Fruit fly (Drosophila melanogaster) whole organism, embryonic: Measurements from ENCODE around the gene CG17207.
A peak's percentile ranks its signal among the peaks of the same experiment; 100 is the strongest.

Experiments used
- ATbp ChIP-seq: fragments of 200-800 bp; sonication (Bioruptor generic); optimal IDR thresholded peaks from 2 replicates; lab custom pipeline; 2017; ENCODE audit warnings: missing biosample characterization, mild to moderate bottlenecking, missing genetic modification characterization, missing genetic modification reagents
- Abd-B ChIP-seq: fragments of 200-800 bp; sonication (Bioruptor generic); optimal IDR thresholded peaks from 2 replicates; lab custom pipeline; 2018; ENCODE audit warnings: missing biosample characterization, mild to moderate bottlenecking, missing genetic modification characterization, moderate library complexity
- CG10147 ChIP-seq: fragments of 200-800 bp; sonication (Bioruptor generic); optimal IDR thresholded peaks from 2 replicates; lab custom pipeline; 2019; ENCODE audit warnings: missing biosample characterization, mild to moderate bottlenecking, missing genetic modification characterization, moderate library complexity
- CG1024 ChIP-seq: fragments of 200-800 bp; sonication (Bioruptor generic); IDR thresholded peaks from 2 replicates; pipeline ENCODE4 v1.3.6; 2022; ENCODE audit warnings: missing biosample characterization, missing genetic modification characterization
- CG10654 ChIP-seq: fragments of 200-800 bp; sonication (Bioruptor generic); optimal IDR thresholded peaks from 2 replicates; lab custom pipeline; 2016; ENCODE audit warnings: missing biosample characterization, missing genetic modification characterization
- CG1233 ChIP-seq: fragments of 200-800 bp; sonication (Bioruptor generic); optimal IDR thresholded peaks from 4 replicates; lab custom pipeline; 2018; ENCODE audit warnings: missing biosample characterization, mild to moderate bottlenecking, missing genetic modification characterization
- CG14860 ChIP-seq: fragments of 200-800 bp; sonication (Bioruptor generic); IDR thresholded peaks from 3 replicates; pipeline ENCODE4 v1.3.6; 2022; ENCODE audit warnings: missing biosample characterization, missing genetic modification characterization; ENCODE audit not compliant: partially characterized antibody
- CG17186 ChIP-seq: fragments of 200-800 bp; sonication (Bioruptor generic); optimal IDR thresholded peaks from 3 replicates; lab custom pipeline; 2017; ENCODE audit warnings: missing biosample characterization, missing genetic modification reagents, missing genetic modification characterization
- CG17361 ChIP-seq: fragments of 200-800 bp; sonication (Bioruptor generic); IDR thresholded peaks from 3 replicates; pipeline ENCODE4 v1.3.6; 2022; ENCODE audit warnings: missing biosample characterization, missing genetic modification characterization
- CG17385 ChIP-seq: fragments of 200-800 bp; sonication (Bioruptor generic); optimal IDR thresholded peaks from 3 replicates; lab custom pipeline; 2018; ENCODE audit warnings: missing biosample characterization, mild to moderate bottlenecking, missing genetic modification characterization
- CG33213 ChIP-seq: fragments of 200-800 bp; sonication (Bioruptor generic); optimal IDR thresholded peaks from 3 replicates; lab custom pipeline; 2016; ENCODE audit warnings: missing biosample characterization, missing genetic modification characterization
- CG3407 ChIP-seq: fragments of 200-800 bp; sonication (Bioruptor generic); optimal IDR thresholded peaks from 2 replicates; lab custom pipeline; 2018; ENCODE audit warnings: missing biosample characterization, mild to moderate bottlenecking, missing genetic modification characterization
- CG4424 ChIP-seq: fragments of 200-800 bp; sonication (Bioruptor generic); optimal IDR thresholded peaks from 3 replicates; lab custom pipeline; 2016; ENCODE audit warnings: missing biosample characterization, missing genetic modification characterization
- CG4854 ChIP-seq: fragments of 200-800 bp; sonication (Bioruptor generic); optimal IDR thresholded peaks from 2 replicates; lab custom pipeline; 2016; ENCODE audit warnings: missing biosample characterization, missing genetic modification characterization, inconsistent platforms
- CG5953 ChIP-seq: fragments of 200-800 bp; sonication (Bioruptor generic); IDR thresholded peaks from 2 replicates; pipeline ENCODE4 v1.3.6; 2022; ENCODE audit warnings: missing biosample characterization, missing genetic modification characterization
- CG6689 ChIP-seq: fragments of 200-800 bp; sonication (Bioruptor generic); IDR thresholded peaks from 2 replicates; pipeline ENCODE4 v1.3.6; 2022; ENCODE audit warnings: missing biosample characterization, missing genetic modification characterization
- CG8089 ChIP-seq: fragments of 200-800 bp; sonication (Bioruptor generic); optimal IDR thresholded peaks from 3 replicates; lab custom pipeline; 2016; ENCODE audit warnings: missing biosample characterization, missing genetic modification characterization
- CTCF ChIP-seq: fragments of 200-800 bp; sonication (Bioruptor generic); optimal IDR thresholded peaks from 2 replicates; lab custom pipeline; 2017; ENCODE audit warnings: missing biosample characterization, mild to moderate bottlenecking, missing genetic modification characterization, moderate library complexity
- CkIIα-i1 ChIP-seq: fragments of 200-800 bp; sonication (Bioruptor generic); IDR thresholded peaks from 2 replicates; pipeline ENCODE4 v1.3.6; 2022; ENCODE audit warnings: missing biosample characterization, missing genetic modification characterization
- D19A ChIP-seq: fragments of 200-800 bp; optimal IDR thresholded peaks from 3 replicates; lab custom pipeline; 2019; ENCODE audit warnings: missing biosample characterization, mild to moderate bottlenecking, missing genetic modification characterization, moderate library complexity
- Dp ChIP-seq: fragments of 200-800 bp; sonication (Bioruptor generic); optimal IDR thresholded peaks from 2 replicates; lab custom pipeline; 2018; ENCODE audit warnings: missing biosample characterization, mild to moderate bottlenecking, missing genetic modification characterization, moderate library complexity
- Drgx ChIP-seq: fragments of 200-800 bp; sonication (Bioruptor generic); IDR thresholded peaks from 2 replicates; pipeline ENCODE4 v1.3.6; 2022; ENCODE audit warnings: missing biosample characterization, missing genetic modification characterization
- Gug ChIP-seq: fragments of 200-800 bp; sonication (Bioruptor generic); IDR thresholded peaks from 4 replicates; pipeline ENCODE4 v1.3.6; 2022; ENCODE audit warnings: missing biosample characterization, missing genetic modification characterization
- MTF-1 ChIP-seq: fragments of 200-800 bp; sonication (Bioruptor generic); optimal IDR thresholded peaks from 2 replicates; lab custom pipeline; 2018; ENCODE audit warnings: missing biosample characterization, mild to moderate bottlenecking, missing genetic modification characterization, borderline replicate concordance
- Oli ChIP-seq: fragments of 200-800 bp; sonication (Bioruptor generic); optimal IDR thresholded peaks from 2 replicates; lab custom pipeline; 2018; ENCODE audit warnings: missing biosample characterization, mild to moderate bottlenecking, missing genetic modification characterization, moderate library complexity
- TFAM ChIP-seq: fragments of 200-800 bp; sonication (Bioruptor generic); optimal IDR thresholded peaks from 2 replicates; lab custom pipeline; 2017; ENCODE audit warnings: missing biosample characterization, missing genetic modification characterization, inconsistent platforms
- bsh ChIP-seq, 2 experiments: fragments of 200-800 bp; sonication (Bioruptor generic); optimal IDR thresholded peaks; 2 replicates each; lab custom pipeline; 2017 to 2018; ENCODE audit warnings: mild to moderate bottlenecking in 2 of 2, missing biosample characterization in 2 of 2, missing genetic modification characterization in 2 of 2, moderate library complexity in 1 of 2
- chinmo ChIP-seq: fragments of 200-800 bp; sonication (Bioruptor generic); IDR thresholded peaks from 4 replicates; pipeline ENCODE4 v1.3.6; 2022; ENCODE audit warnings: missing biosample characterization, missing genetic modification characterization; ENCODE audit not compliant: partially characterized antibody
- ci ChIP-seq: fragments of 200-800 bp; sonication (Bioruptor generic); IDR thresholded peaks from 3 replicates; pipeline ENCODE4 v1.3.6; 2022; ENCODE audit warnings: missing biosample characterization, missing genetic modification characterization
- crp ChIP-seq, 2 experiments: fragments of 200-800 bp; sonication (Bioruptor generic); optimal IDR thresholded peaks; 2 replicates in 1 of 2; 3 replicates in 1 of 2; lab custom pipeline; 2017; ENCODE audit warnings: missing biosample characterization in 2 of 2, missing genetic modification characterization in 2 of 2, mild to moderate bottlenecking in 1 of 2, moderate library complexity in 1 of 2
- disco-r ChIP-seq: fragments of 200-800 bp; sonication (Bioruptor generic); optimal IDR thresholded peaks from 2 replicates; lab custom pipeline; 2016; ENCODE audit warnings: missing biosample characterization, missing genetic modification characterization
- grn ChIP-seq: fragments of 200-800 bp; sonication (Bioruptor generic); optimal IDR thresholded peaks from 3 replicates; lab custom pipeline; 2017; ENCODE audit warnings: missing biosample characterization, missing genetic modification characterization
- inv ChIP-seq: fragments of 200-800 bp; sonication (Bioruptor generic); IDR thresholded peaks from 2 replicates; pipeline ENCODE4 v1.3.6; 2022; ENCODE audit warnings: missing biosample characterization, missing genetic modification characterization; ENCODE audit not compliant: partially characterized antibody
- ken ChIP-seq: fragments of 200-800 bp; sonication (Bioruptor generic); IDR thresholded peaks from 3 replicates; pipeline ENCODE4 v1.3.6; 2022; ENCODE audit warnings: missing biosample characterization, missing genetic modification characterization
- lbe ChIP-seq: fragments of 200-800 bp; sonication (Bioruptor generic); optimal IDR thresholded peaks from 2 replicates; lab custom pipeline; 2016; ENCODE audit warnings: missing biosample characterization, mild to moderate bottlenecking, missing genetic modification characterization
- lola ChIP-seq, 3 experiments: fragments of >200 bp in 2 of 3; fragments of 200-800 bp in 1 of 3; sonication (Bioruptor generic) in 1 of 3; optimal IDR thresholded peaks; 2 replicates each; lab custom pipeline; 2017 to 2019; ENCODE audit warnings: missing biosample characterization in 3 of 3, missing genetic modification characterization in 3 of 3, mild to moderate bottlenecking in 1 of 3, moderate library complexity in 1 of 3
- maf-S ChIP-seq: fragments of 200-800 bp; sonication (Bioruptor generic); optimal IDR thresholded peaks from 2 replicates; lab custom pipeline; 2016; ENCODE audit warnings: missing biosample characterization, missing genetic modification characterization
- mld ChIP-seq: fragments of 200-800 bp; sonication (Bioruptor generic); IDR thresholded peaks from 3 replicates; pipeline ENCODE4 v1.3.6; 2022; ENCODE audit warnings: missing biosample characterization, missing genetic modification characterization; ENCODE audit not compliant: partially characterized antibody
- odd ChIP-seq: fragments of 200-800 bp; sonication (Bioruptor generic); optimal IDR thresholded peaks from 2 replicates; lab custom pipeline; 2017; ENCODE audit warnings: missing biosample characterization, mild to moderate bottlenecking, missing genetic modification characterization
- pnt ChIP-seq: fragments of 200-800 bp; sonication (Bioruptor generic); optimal IDR thresholded peaks from 3 replicates; lab custom pipeline; 2016; ENCODE audit warnings: missing biosample characterization, missing genetic modification characterization
- psq ChIP-seq: fragments of 200-800 bp; sonication (Bioruptor generic); optimal IDR thresholded peaks from 2 replicates; lab custom pipeline; 2017; ENCODE audit warnings: missing biosample characterization, missing genetic modification characterization
- schlank ChIP-seq: fragments of 200-800 bp; sonication (Bioruptor generic); optimal IDR thresholded peaks from 2 replicates; lab custom pipeline; 2018; ENCODE audit warnings: missing biosample characterization, mild to moderate bottlenecking, missing genetic modification characterization
- sens-2 ChIP-seq: fragments of 200-800 bp; sonication (Bioruptor generic); IDR thresholded peaks from 2 replicates; pipeline ENCODE4 v1.3.6; 2022; ENCODE audit warnings: missing biosample characterization, missing genetic modification characterization
- slp2 ChIP-seq: fragments of 200-800 bp; sonication (Bioruptor generic); optimal IDR thresholded peaks from 2 replicates; lab custom pipeline; 2016; ENCODE audit warnings: missing biosample characterization, missing genetic modification characterization
- so ChIP-seq: fragments of 200-800 bp; sonication (Bioruptor generic); IDR thresholded peaks from 3 replicates; pipeline ENCODE4 v1.3.6; 2022; ENCODE audit warnings: missing biosample characterization, missing genetic modification characterization
- tna ChIP-seq: fragments of 200-800 bp; sonication (Bioruptor generic); IDR thresholded peaks from 2 replicates; pipeline ENCODE4 v1.3.6; 2022; ENCODE audit warnings: missing biosample characterization, missing genetic modification characterization; ENCODE audit not compliant: partially characterized antibody
- trem ChIP-seq: fragments of 200-800 bp; optimal IDR thresholded peaks from 3 replicates; lab custom pipeline; 2019; ENCODE audit warnings: missing biosample characterization, mild to moderate bottlenecking, missing genetic modification characterization, moderate library complexity
- unc-4 ChIP-seq: fragments of 200-800 bp; sonication (Bioruptor generic); IDR thresholded peaks from 2 replicates; pipeline ENCODE4 v1.3.6; 2022; ENCODE audit warnings: missing biosample characterization, missing genetic modification characterization; ENCODE audit not compliant: partially characterized antibody
- vnd ChIP-seq: fragments of 200-800 bp; sonication (Bioruptor generic); IDR thresholded peaks from 3 replicates; pipeline ENCODE4 v1.3.6; 2022; ENCODE audit warnings: missing biosample characterization, missing genetic modification characterization; ENCODE audit not compliant: partially characterized antibody

The CG17207 gene

DNA sequence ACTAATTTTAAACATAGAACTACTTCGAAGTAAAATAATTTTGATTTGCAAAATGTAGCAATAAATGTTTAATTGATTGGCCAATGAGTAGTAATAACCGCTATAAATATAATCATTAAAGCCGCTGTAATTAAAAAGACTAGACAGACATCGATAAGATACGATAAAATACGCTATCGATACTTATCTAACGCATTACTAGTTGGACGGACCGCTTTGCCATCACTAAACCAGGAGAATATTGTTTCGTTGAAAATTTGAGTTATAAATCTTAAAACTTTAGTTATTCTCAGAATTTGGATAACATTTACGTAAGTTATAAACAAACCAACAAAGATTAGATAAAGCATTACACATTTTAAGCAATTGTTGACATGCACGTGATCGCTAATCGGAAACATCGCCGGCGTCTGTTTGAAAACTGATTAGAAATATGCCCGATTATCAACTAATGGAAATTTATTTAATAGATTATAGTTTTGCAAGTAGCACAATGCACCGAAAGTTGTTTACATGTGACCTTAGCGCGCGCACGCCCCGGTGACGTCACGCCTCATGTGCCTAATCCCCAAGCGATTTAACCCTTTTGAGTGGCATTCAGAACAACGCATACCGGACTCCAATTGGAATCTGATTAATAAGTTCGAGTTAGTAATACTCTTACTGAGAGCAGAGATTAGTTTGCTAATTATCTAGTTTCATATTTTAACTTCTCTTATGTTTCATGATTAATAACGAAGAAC, 633 bp upstream of the CG17207 start, which contains the start of gene Desat1 (continued):
- TF ChIP-seq odd (GFP tag; lab: Kevin White, UChicago) (no peak), unc-4 (peak; percentile 93), CG10147 (no peak), CG3407 (GFP tag; lab: Kevin White, UChicago) (no peak), TFAM (GFP tag; lab: Kevin White, UChicago) (no peak), ATbp (no peak), slp2 (GFP tag; lab: Kevin White, UChicago) (no peak), pnt (no peak), Gug (GFP tag; lab: Robert Waterston, UW) (no peak), inv (GFP tag; lab: Robert Waterston, UW) (peak; percentile 82), Abd-B (GFP tag; lab: Kevin White, UChicago) (peak; percentile 41), CG6689 (GFP tag; lab: Robert Waterston, UW) (no peak), disco-r (no peak), CG17385 (GFP tag; lab: Kevin White, UChicago) (no peak), ken (GFP tag; lab: Robert Waterston, UW) (no peak), CTCF (peak; percentile 14), mld (peak; percentile 72), so (GFP tag; lab: Robert Waterston, UW) (no peak), CG4854 (GFP tag; lab: Kevin White, UChicago) (no peak), schlank (tag; lab: Kevin White, UChicago) (no peak), CG1024 (GFP tag; lab: Robert Waterston, UW) (no peak), crp (GFP tag; optimal IDR thresholded peaks at IDR 0.05; lab: Kevin White, UChicago) (no peak), CG8089 (GFP tag; lab: Kevin White, UChicago) (no peak), tna (GFP tag; lab: Robert Waterston, UW) (peak; percentile 81), CG4424 (no peak), CkIIα-i1 (GFP tag; lab: Robert Waterston, UW) (no peak), psq (GFP tag; lab: Kevin White, UChicago) (no peak), D19A (peak; percentile 55), trem (tag; lab: Kevin White, UChicago) (peak; percentile 79), CG17361 (GFP tag; lab: Robert Waterston, UW) (peak; percentile 26; the same call in 1 of the 3 replicates), CG33213 (GFP tag; lab: Kevin White, UChicago) (no peak), CG17186 (GFP tag; lab: Kevin White, UChicago) (peak; percentile 12), Dp (GFP tag; lab: Kevin White, UChicago) (peak; percentile 58), vnd (GFP tag; lab: Robert Waterston, UW) (peak; percentile 90), maf-S (GFP tag; lab: Kevin White, UChicago) (no peak), CG1233 (GFP tag; lab: Kevin White, UChicago) (no peak), CG14860 (peak; percentile 81), grn (no peak), CG10654 (GFP tag; lab: Kevin White, UChicago) (no peak), bsh (GFP tag; optimal IDR thresholded peaks at IDR 0.05; lab: Kevin White, UChicago) (no peak), Drgx (GFP tag; lab: Robert Waterston, UW) (no peak), sens-2 (GFP tag; lab: Robert Waterston, UW) (no peak), CG5953 (no peak), Oli (tag; lab: Kevin White, UChicago) (no peak), lola (GFP tag; optimal IDR thresholded peaks at IDR 0.05; lab: Kevin White, UChicago) (no peak), lbe (GFP tag; lab: Kevin White, UChicago) (peak; percentile 50), ci (GFP tag; lab: Robert Waterston, UW) (no peak), MTF-1 (no peak), chinmo (peak; percentile 89; the same call in 3 of the 4 replicates)
